Fruit fly (Drosophila melanogaster) whole organism, prepupa: Measurements from ENCODE around the gene CG17026.

ENCODE experiments used
- Blimp-1 ChIP-seq: fragments of 200-800 bp; sonication (Bioruptor generic); optimal IDR thresholded peaks from 3 replicates; lab custom pipeline; 2017; ENCODE audit warnings: missing biosample characterization, missing genetic modification characterization, mild to moderate bottlenecking, moderate library complexity, missing genetic modification reagents
- CG10669 ChIP-seq: fragments of 200-800 bp; sonication (Bioruptor generic); optimal IDR thresholded peaks from 3 replicates; lab custom pipeline; 2018; ENCODE audit warnings: missing biosample characterization, mild to moderate bottlenecking, missing genetic modification characterization, moderate library complexity
- CG11294 ChIP-seq: fragments of 200-800 bp; sonication (Bioruptor generic); IDR thresholded peaks from 2 replicates; pipeline ENCODE4 v1.3.6; 2022; ENCODE audit warnings: missing biosample characterization, missing genetic modification characterization
- CG11902 ChIP-seq: fragments of 200-800 bp; sonication (Bioruptor generic); optimal IDR thresholded peaks from 3 replicates; lab custom pipeline; 2016; ENCODE audit warnings: missing biosample characterization, missing genetic modification characterization
- CG15336 ChIP-seq: fragments of 200-800 bp; sonication (Bioruptor generic); IDR thresholded peaks from 2 replicates; pipeline ENCODE4 v1.3.6; 2022; ENCODE audit warnings: missing biosample characterization, missing genetic modification characterization
- CG1621 ChIP-seq: fragments of 200-800 bp; sonication (Bioruptor generic); optimal IDR thresholded peaks from 3 replicates; lab custom pipeline; 2018; ENCODE audit warnings: missing biosample characterization, mild to moderate bottlenecking, missing genetic modification characterization
- CG3032 ChIP-seq: fragments of 200-800 bp; optimal IDR thresholded peaks from 2 replicates; lab custom pipeline; 2019; ENCODE audit warnings: missing biosample characterization, mild to moderate bottlenecking, missing genetic modification characterization, moderate library complexity
- CG32006 ChIP-seq: fragments of 200-800 bp; sonication (Bioruptor generic); optimal IDR thresholded peaks from 3 replicates; lab custom pipeline; 2017; ENCODE audit warnings: missing biosample characterization, mild to moderate bottlenecking, missing genetic modification characterization
- CG34406 ChIP-seq: fragments of 200-800 bp; sonication (Bioruptor generic); optimal IDR thresholded peaks from 3 replicates; lab custom pipeline; 2016; ENCODE audit warnings: missing biosample characterization, missing genetic modification characterization
- CG3919 ChIP-seq: fragments of 200-800 bp; sonication (Bioruptor generic); optimal IDR thresholded peaks from 3 replicates; lab custom pipeline; 2016; ENCODE audit warnings: missing biosample characterization, missing genetic modification characterization
- CG4318 ChIP-seq: fragments of 200-800 bp; sonication (Bioruptor generic); optimal IDR thresholded peaks from 3 replicates; lab custom pipeline; 2017; ENCODE audit warnings: missing biosample characterization, mild to moderate bottlenecking, missing genetic modification characterization
- CG6276 ChIP-seq: fragments of 200-800 bp; sonication (Bioruptor generic); optimal IDR thresholded peaks from 2 replicates; lab custom pipeline; 2017; ENCODE audit warnings: missing biosample characterization, mild to moderate bottlenecking, missing genetic modification characterization
- CG6808 ChIP-seq: fragments of 200-800 bp; sonication (Bioruptor generic); optimal IDR thresholded peaks from 3 replicates; lab custom pipeline; 2017; ENCODE audit warnings: missing biosample characterization, missing genetic modification characterization, mild to moderate bottlenecking, moderate library complexity, missing genetic modification reagents
- CG6854 ChIP-seq: fragments of 200-800 bp; sonication (Bioruptor generic); optimal IDR thresholded peaks from 2 replicates; lab custom pipeline; 2017; ENCODE audit warnings: missing biosample characterization, mild to moderate bottlenecking, missing genetic modification characterization
- CG7368 ChIP-seq: fragments of 200-800 bp; sonication (Bioruptor generic); optimal IDR thresholded peaks from 3 replicates; lab custom pipeline; 2016; ENCODE audit warnings: missing biosample characterization, missing genetic modification characterization
- CG8119 ChIP-seq: fragments of 200-800 bp; sonication (Bioruptor generic); IDR thresholded peaks from 3 replicates; pipeline ENCODE4 v1.3.6; 2022; ENCODE audit warnings: missing biosample characterization, missing genetic modification characterization
- CG8319 ChIP-seq: fragments of 200-800 bp; sonication (Bioruptor generic); optimal IDR thresholded peaks from 3 replicates; lab custom pipeline; 2016; ENCODE audit warnings: missing biosample characterization, missing genetic modification characterization
- CG8632 ChIP-seq: fragments of 200-800 bp; sonication (Bioruptor generic); optimal IDR thresholded peaks from 3 replicates; lab custom pipeline; 2016; ENCODE audit warnings: missing biosample characterization, missing genetic modification characterization
- CG9139 ChIP-seq: fragments of 200-800 bp; sonication (Bioruptor generic); optimal IDR thresholded peaks from 3 replicates; lab custom pipeline; 2017; ENCODE audit warnings: missing biosample characterization, mild to moderate bottlenecking, missing genetic modification characterization
- Eip93F ChIP-seq: fragments of 200-800 bp; sonication (Bioruptor generic); optimal IDR thresholded peaks from 2 replicates; lab custom pipeline; 2016; ENCODE audit warnings: missing biosample characterization, mild to moderate bottlenecking, missing genetic modification characterization
- Ets21C ChIP-seq: fragments of 200-800 bp; sonication (Bioruptor generic); optimal IDR thresholded peaks from 3 replicates; lab custom pipeline; 2016; ENCODE audit warnings: missing biosample characterization, missing genetic modification characterization
- Gug ChIP-seq: fragments of 200-800 bp; sonication (Bioruptor generic); IDR thresholded peaks from 2 replicates; pipeline ENCODE4 v1.3.6; 2022; ENCODE audit warnings: missing biosample characterization, missing genetic modification characterization
- Hr38 ChIP-seq: sonication (Bioruptor generic); optimal IDR thresholded peaks from 2 replicates; lab custom pipeline; 2016; ENCODE audit warnings: missing biosample characterization, missing genetic modification characterization
- Lpt ChIP-seq: fragments of 200-800 bp; sonication (Bioruptor generic); optimal IDR thresholded peaks from 3 replicates; lab custom pipeline; 2016; ENCODE audit warnings: missing biosample characterization, missing genetic modification characterization
- Smox ChIP-seq: fragments of 200-800 bp; sonication (Bioruptor generic); optimal IDR thresholded peaks from 3 replicates; lab custom pipeline; 2016; ENCODE audit warnings: missing biosample characterization, missing genetic modification characterization
- Sox102F ChIP-seq: fragments of 200-800 bp; sonication (Bioruptor generic); optimal IDR thresholded peaks from 2 replicates; lab custom pipeline; 2016; ENCODE audit warnings: missing biosample characterization, mild to moderate bottlenecking, missing genetic modification characterization
- achi ChIP-seq: fragments of 200-800 bp; sonication (Bioruptor generic); optimal IDR thresholded peaks from 3 replicates; lab custom pipeline; 2016; ENCODE audit warnings: missing biosample characterization, missing genetic modification characterization
- cyc ChIP-seq: fragments of 200-800 bp; sonication (Bioruptor generic); optimal IDR thresholded peaks from 3 replicates; lab custom pipeline; 2016; ENCODE audit warnings: missing biosample characterization, missing genetic modification characterization
- fd59A ChIP-seq: fragments of 200-800 bp; sonication (Bioruptor generic); optimal IDR thresholded peaks from 2 replicates; lab custom pipeline; 2017; ENCODE audit warnings: missing biosample characterization, mild to moderate bottlenecking, missing genetic modification characterization, missing genetic modification reagents
- fd85E ChIP-seq: fragments of 200-800 bp; sonication (Bioruptor generic); optimal IDR thresholded peaks from 3 replicates; lab custom pipeline; 2016; ENCODE audit warnings: missing biosample characterization, missing genetic modification characterization
- fkh ChIP-seq: fragments of 200-800 bp; sonication (Bioruptor generic); optimal IDR thresholded peaks from 3 replicates; lab custom pipeline; 2017; ENCODE audit warnings: missing biosample characterization, mild to moderate bottlenecking, missing genetic modification characterization, moderate library complexity
- lz ChIP-seq: fragments of 200-800 bp; sonication (Bioruptor generic); optimal IDR thresholded peaks from 3 replicates; lab custom pipeline; 2016; ENCODE audit warnings: missing biosample characterization, missing genetic modification characterization
- salr ChIP-seq, 2 experiments: fragments of 200-800 bp; sonication (Bioruptor generic); optimal IDR thresholded peaks; 3 replicates each; lab custom pipeline; 2016 to 2018; ENCODE audit warnings: missing biosample characterization in 2 of 2, missing genetic modification characterization in 2 of 2, mild to moderate bottlenecking in 1 of 2
- spab ChIP-seq: fragments of 200-800 bp; sonication (Bioruptor generic); optimal IDR thresholded peaks from 2 replicates; lab custom pipeline; 2017; ENCODE audit warnings: missing biosample characterization, mild to moderate bottlenecking, missing genetic modification characterization, missing genetic modification reagents
- ss ChIP-seq, 2 experiments: fragments of 200-800 bp; sonication (Bioruptor generic); optimal IDR thresholded peaks; 2 replicates in 1 of 2; 3 replicates in 1 of 2; lab custom pipeline; 2017 to 2018; ENCODE audit warnings: mild to moderate bottlenecking in 2 of 2, missing biosample characterization in 2 of 2, missing genetic modification characterization in 2 of 2, moderate library complexity in 1 of 2
- svp ChIP-seq: fragments of 200-800 bp; sonication (Bioruptor generic); peaks from one replicate; lab custom pipeline; 2016; ENCODE audit warnings: missing biosample characterization, missing genetic modification characterization
- vri ChIP-seq: fragments of 200-800 bp; sonication (Bioruptor generic); optimal IDR thresholded peaks from 3 replicates; lab custom pipeline; 2016; ENCODE audit warnings: missing biosample characterization, mild to moderate bottlenecking, missing genetic modification characterization

The CG17026 gene

DNA sequence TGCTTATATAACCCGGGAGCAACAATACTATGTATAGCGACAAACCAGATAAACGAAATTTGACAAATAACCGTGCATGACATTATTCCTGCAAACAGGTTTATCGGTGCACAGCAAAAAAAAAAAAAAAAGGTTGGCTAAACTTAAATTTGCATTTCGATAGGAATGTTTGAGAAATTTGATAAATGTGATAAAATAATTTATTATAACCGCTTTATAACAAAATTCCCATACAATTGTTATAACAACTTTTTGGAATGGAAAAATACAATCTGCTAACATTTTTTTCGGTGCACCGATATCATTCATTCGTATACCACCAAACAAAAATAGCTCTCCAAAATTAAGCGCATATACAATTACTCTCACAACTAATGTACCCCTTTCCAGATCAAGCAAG is 2.4 kb downstream of the CG17026 start (continued):
- no peak for TF ChIP-seq salr (GFP tag; optimal IDR thresholded peaks at IDR 0.05; lab: Kevin White, UChicago)
- no peak for TF ChIP-seq CG3032 (tag; lab: Kevin White, UChicago)
- TF ChIP-seq CG6276, result peak; percentile 46
- TF ChIP-seq CG6808, result no peak
- no peak for TF ChIP-seq CG10669 (GFP tag; lab: Kevin White, UChicago)
- peak; percentile 41 for TF ChIP-seq lz (GFP tag; lab: Kevin White, UChicago)
- TF ChIP-seq CG8319 (GFP tag; lab: Kevin White, UChicago), result no peak
- TF ChIP-seq achi (GFP tag; lab: Kevin White, UChicago), result peak; percentile 46
- no peak for TF ChIP-seq CG3919 (GFP tag; lab: Kevin White, UChicago)
- no peak for TF ChIP-seq spab (GFP tag; lab: Kevin White, UChicago)
- TF ChIP-seq CG8632, result peak; percentile 40
- TF ChIP-seq CG9139 (GFP tag; lab: Kevin White, UChicago), result no peak
- TF ChIP-seq CG11902, result peak; percentile 18
- no peak for TF ChIP-seq CG4318 (GFP tag; lab: Kevin White, UChicago)
- peak; percentile 54; the same call in 2 of the 3 replicates for TF ChIP-seq CG8119 (GFP tag; lab: Robert Waterston, UW)
- TF ChIP-seq fd85E (GFP tag; lab: Kevin White, UChicago), result no peak
- no peak for TF ChIP-seq fd59A
- peak; percentile 70 for TF ChIP-seq Smox (GFP tag; lab: Kevin White, UChicago)
- TF ChIP-seq Blimp-1, result no peak
- peak; percentile 32; the same call in 1 of the 2 replicates for TF ChIP-seq CG11294 (GFP tag; lab: Robert Waterston, UW)
- TF ChIP-seq Gug (GFP tag; lab: Robert Waterston, UW), result peak; percentile 71
- peak; percentile 90 for TF ChIP-seq vri (GFP tag; lab: Kevin White, UChicago)
- no peak for TF ChIP-seq ss (GFP tag; optimal IDR thresholded peaks at IDR 0.05; lab: Kevin White, UChicago)
- TF ChIP-seq CG6854 (GFP tag; lab: Kevin White, UChicago), result no peak
- peak; percentile 49 for TF ChIP-seq Sox102F
- TF ChIP-seq, all 60 proteins: peak for 30

DNA sequence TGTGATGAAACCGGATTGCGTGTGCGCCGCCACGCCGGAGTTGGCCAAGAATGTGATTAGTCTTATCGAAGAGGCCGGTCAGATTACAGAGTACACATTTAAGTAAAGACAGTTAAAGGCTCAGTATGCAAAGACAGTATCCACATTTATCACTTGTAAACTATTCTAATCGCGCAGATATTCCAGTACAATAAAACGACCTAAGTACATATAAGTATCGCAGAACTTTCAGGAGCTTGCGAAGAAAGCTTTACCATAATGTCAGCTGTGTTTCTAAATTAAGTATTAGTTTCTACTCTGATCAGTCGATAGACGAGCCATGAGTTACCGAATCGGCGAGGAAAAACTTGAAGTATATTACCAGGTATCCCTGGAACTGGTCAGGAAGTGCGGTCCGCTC is 3.1 kb downstream of the CG17026 start, which contains the start of gene CG17028:
CG17028 (plus strand) TSS at position 301 of the 400 bp plus-strand sequence.
- no peak for TF ChIP-seq CG15336 (GFP tag; lab: Robert Waterston, UW)
- TF ChIP-seq Lpt (GFP tag; lab: Kevin White, UChicago), result no peak
- TF ChIP-seq CG32006, result no peak
- no peak for TF ChIP-seq cyc
- TF ChIP-seq, all 60 proteins: peak for 0

DNA sequence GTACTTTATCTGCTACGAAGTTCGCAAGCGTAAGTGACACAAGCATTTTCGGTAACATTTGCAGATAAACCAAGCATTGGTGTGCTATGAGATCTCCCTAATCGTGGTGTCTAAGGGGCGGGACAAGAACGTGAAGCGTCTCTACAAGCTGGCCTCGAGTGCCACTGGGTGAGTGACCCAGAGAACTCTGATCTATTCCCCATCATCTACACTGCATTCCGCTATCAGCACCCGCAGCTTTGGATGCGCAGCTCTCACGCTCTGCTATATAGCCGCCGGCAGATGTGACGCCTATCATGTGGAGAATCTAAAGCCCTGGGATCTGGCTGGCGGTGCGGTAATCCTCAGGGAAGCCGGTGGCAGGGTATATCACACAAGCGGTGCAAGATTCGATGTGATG is 4.1 kb downstream of the CG17026 start:
- TF ChIP-seq vri (GFP tag; lab: Kevin White, UChicago), result peak; percentile 21
- no peak for TF ChIP-seq Hr38 (GFP tag; lab: Kevin White, UChicago)
- TF ChIP-seq svp (GFP tag; lab: Kevin White, UChicago), result peak; percentile 99
- TF ChIP-seq, all 60 proteins: peak for 2

DNA sequence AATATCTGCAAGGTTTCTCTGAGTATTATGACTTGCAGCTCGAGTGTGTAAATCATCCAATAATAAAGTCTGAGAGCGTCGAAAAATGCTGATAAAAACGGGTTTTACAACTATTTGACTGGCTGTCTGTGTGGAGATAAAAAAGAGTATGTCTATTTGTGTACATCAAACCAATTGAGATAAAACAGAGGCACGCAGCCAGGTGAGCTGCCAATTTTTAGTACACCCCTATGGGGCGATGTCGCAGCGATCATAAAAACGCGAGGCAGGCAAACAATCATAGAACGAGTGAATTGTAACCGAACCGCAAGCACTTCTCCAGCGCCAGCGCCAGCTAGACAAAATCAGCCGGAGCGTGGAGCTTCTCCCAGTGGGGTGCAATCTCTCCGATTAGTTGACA is 4.7 kb downstream of the CG17026 start, which contains the start of gene CG17027:
CG17027 (plus strand) TSS at position 189 of the 400 bp plus-strand sequence.
- TF ChIP-seq CG1621 (tag; lab: Kevin White, UChicago) (no peak), CG7368 (GFP tag; lab: Kevin White, UChicago) (no peak), Eip93F (no peak), CG11294 (GFP tag; lab: Robert Waterston, UW) (no peak), Smox (GFP tag; lab: Kevin White, UChicago) (no peak), fkh (GFP tag; lab: Kevin White, UChicago) (peak; percentile 51), CG34406 (GFP tag; lab: Kevin White, UChicago) (no peak), CG8119 (GFP tag; lab: Robert Waterston, UW) (no peak), Ets21C (GFP tag; lab: Kevin White, UChicago) (no peak)
